Worm (Caenorhabditis elegans): ENCODE data around the gene F14D7.9.

Gene F14D7.9

DNA sequence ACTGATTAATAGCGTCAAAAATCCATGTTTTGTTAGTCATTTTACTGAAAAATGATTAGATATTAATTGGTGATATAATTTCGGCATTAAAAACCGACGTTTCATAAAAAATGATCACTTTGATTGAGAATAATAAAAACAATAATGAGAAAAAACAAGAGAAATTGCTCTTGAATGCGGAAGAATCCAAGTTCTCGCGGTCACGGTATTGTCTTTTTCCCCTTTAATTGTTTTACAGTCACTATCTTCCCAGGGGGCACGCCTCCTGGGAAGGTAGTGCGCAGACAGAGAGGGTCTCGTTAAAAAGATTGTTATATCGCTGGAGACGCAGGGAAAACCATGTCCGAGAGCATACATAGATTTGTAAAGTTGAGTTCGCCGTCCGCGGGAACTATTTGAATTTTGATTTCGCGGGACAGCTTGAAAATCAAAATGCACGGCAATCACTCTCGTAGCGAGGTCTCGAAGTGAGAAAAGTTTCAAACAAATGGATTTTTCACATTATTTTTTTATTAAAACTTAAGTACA, 765 bp upstream of the F14D7.9 start, which contains the start of gene F14D7.2:
Gene F14D7.2 (minus strand): TSS at position 51 of the 528 bp plus-strand sequence.
- TF ChIP-seq dpl-1 (GFP tag; optimal IDR thresholded peaks at IDR 0.05) (peak; percentile 1), aptf-2 (GFP tag; conservative IDR thresholded peaks at IDR 0.05) (peak; percentile 99), Y53G8AR.9 (GFP tag; conservative IDR thresholded peaks at IDR 0.05) (no peak), xnd-1 (tag; optimal IDR thresholded peaks at IDR 0.05) (peak; percentile 50), B0035.1 (tag; optimal IDR thresholded peaks at IDR 0.05) (no peak), madf-8 (GFP tag; conservative IDR thresholded peaks at IDR 0.05) (peak; percentile 62), F33H1.4 (GFP tag; IDR thresholded peaks at IDR 0.05) (0 out of 2 replicates have a peak, but pooled peaks have one; percentile 15), efl-1 (GFP tag; optimal IDR thresholded peaks at IDR 0.05) (peak; percentile 71), madf-6 (GFP tag; IDR thresholded peaks at IDR 0.05) (peak; percentile 80), hmg-1.2 (GFP tag; IDR thresholded peaks at IDR 0.05) (peak; percentile 42; the same call in 1 of the 2 replicates), lsl-1 (GFP tag; optimal IDR thresholded peaks at IDR 0.05) (no peak), aptf-3 (GFP tag; IDR thresholded peaks at IDR 0.05) (peak; percentile 98), Y53F4B.3 (GFP tag; IDR thresholded peaks at IDR 0.05) (no peak)

DNA sequence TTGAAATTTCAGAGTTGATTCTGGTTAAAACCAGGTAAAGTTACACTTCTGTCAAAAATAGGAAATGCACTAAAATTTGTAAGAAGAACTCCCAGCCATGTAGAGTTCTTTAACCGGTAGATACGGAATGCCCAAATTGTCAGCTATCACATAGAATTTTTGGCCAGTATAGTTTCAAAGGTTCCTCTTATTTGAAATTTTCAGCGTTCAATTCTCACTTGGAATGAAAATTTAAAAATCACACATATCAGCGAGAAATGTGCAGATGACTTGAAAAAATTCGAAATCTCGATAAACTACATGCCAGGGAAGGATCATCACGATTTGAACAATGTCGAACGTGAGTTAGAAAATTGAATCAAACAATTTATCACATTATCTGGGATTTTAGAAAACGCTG, 2.0 kb downstream of the F14D7.9 start, which contains the start of gene F14D7.3:
Gene F14D7.3 (plus strand): TSS at position 301 of the 400 bp plus-strand sequence.
- TF ChIP-seq tlf-1 (GFP tag; optimal IDR thresholded peaks at IDR 0.05) (no peak), madf-8 (GFP tag; conservative IDR thresholded peaks at IDR 0.05) (no peak), Y67H2A.10 (GFP tag; conservative IDR thresholded peaks at IDR 0.05) (no peak), lir-1 (GFP tag; conservative IDR thresholded peaks at IDR 0.05) (no peak), ztf-18 (tag; optimal IDR thresholded peaks at IDR 0.05) (no peak), rcor-1 (GFP tag; IDR thresholded peaks at IDR 0.05) (no peak), mxl-1 (tag; optimal IDR thresholded peaks at IDR 0.05) (no peak), tbp1 (GFP tag; optimal IDR thresholded peaks at IDR 0.05) (no peak), snpc-3.4 (tag; optimal IDR thresholded peaks at IDR 0.05) (no peak), madf-10 (tag; optimal IDR thresholded peaks at IDR 0.05) (no peak)

DNA sequence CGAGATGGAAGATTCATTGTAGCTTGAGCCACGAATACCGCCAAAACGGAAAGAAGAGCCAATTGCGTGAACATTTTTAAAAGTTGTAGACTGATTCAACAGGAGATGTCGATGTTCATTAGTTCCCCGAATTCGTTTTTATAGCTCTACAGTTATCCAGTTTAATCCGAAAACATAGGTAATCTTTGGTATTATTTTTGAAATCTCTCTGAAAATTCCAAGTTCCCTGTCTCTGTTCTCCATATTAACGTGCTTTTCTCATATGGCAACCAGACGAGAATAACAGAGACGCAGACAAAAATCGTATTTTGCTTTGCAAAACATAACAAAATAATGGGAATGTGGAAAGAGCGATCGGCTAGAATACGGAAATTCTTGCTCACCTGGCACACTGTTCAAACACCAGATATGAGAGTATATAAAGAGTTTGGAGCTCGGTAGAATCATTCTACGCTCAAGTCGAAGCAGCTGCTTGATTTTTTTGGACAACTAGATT, 5.1 kb downstream of the F14D7.9 start, which contains the start of the genes spig-3 and F14D7.12:
Gene spig-3 (minus strand): TSS at position 101 of the 496 bp plus-strand sequence.
Gene F14D7.12 (plus strand): TSS at position 446 of the 496 bp plus-strand sequence.
- TF ChIP-seq hsf-1 (GFP tag; IDR thresholded peaks at IDR 0.05) (no peak), ceh-100 (GFP tag; IDR thresholded peaks at IDR 0.05) (no peak), ztf-3 (GFP tag; optimal IDR thresholded peaks at IDR 0.05) (no peak), madf-8 (GFP tag; conservative IDR thresholded peaks at IDR 0.05) (no peak), hmg-20 (GFP tag; IDR thresholded peaks at IDR 0.05) (no peak), dpl-1 (GFP tag; optimal IDR thresholded peaks at IDR 0.05) (no peak), ztf-6 (GFP tag; IDR thresholded peaks at IDR 0.05) (no peak), cebp-1 (GFP tag; IDR thresholded peaks at IDR 0.05) (no peak), cebp-1 (tag; optimal IDR thresholded peaks at IDR 0.05) (no peak), T26A5.8 (tag; optimal IDR thresholded peaks at IDR 0.05) (no peak), F37B4.10 (GFP tag; IDR thresholded peaks at IDR 0.05) (no peak), ztf-22 (GFP tag; optimal IDR thresholded peaks at IDR 0.05) (no peak), hrde-1 (tag; optimal IDR thresholded peaks at IDR 0.05; ENCODE audit: borderline replicate concordance) (no peak), snpc-4 (GFP tag; optimal IDR thresholded peaks at IDR 0.05) (no peak), snpc-4 (tag; optimal IDR thresholded peaks at IDR 0.05) (no peak), madf-10 (tag; optimal IDR thresholded peaks at IDR 0.05) (no peak), ceh-79 (tag; optimal IDR thresholded peaks at IDR 0.05) (no peak)
